Worm (Caenorhabditis elegans) whole organism, L3 larva: ENCODE measurements around the gene inpp-5K.

ENCODE experiments used
- R02D3.7 ChIP-seq: fragments of 150-350 bp; optimal IDR thresholded peaks from 2 replicates; lab custom pipeline; 2014; ENCODE audit warnings: missing biosample characterization, missing genetic modification characterization
- ZK546.5 ChIP-seq: sonication (generic microtip); optimal IDR thresholded peaks from 2 replicates; lab custom pipeline; 2017; ENCODE audit warnings: missing biosample characterization, missing genetic modification characterization
- aly-2 ChIP-seq: fragments of 150-350 bp; optimal IDR thresholded peaks from 2 replicates; lab custom pipeline; 2014; ENCODE audit warnings: missing biosample characterization, missing genetic modification characterization
- ama-1 ChIP-seq: fragments of 150-350 bp; optimal IDR thresholded peaks from 2 replicates; lab custom pipeline; 2018
- ceh-16 ChIP-seq: sonication (generic microtip); optimal IDR thresholded peaks from 2 replicates; lab custom pipeline; 2017; ENCODE audit warnings: missing biosample characterization, missing genetic modification characterization
- ceh-82 ChIP-seq: fragments of 150-350 bp; optimal IDR thresholded peaks from 2 replicates; lab custom pipeline; 2014; ENCODE audit warnings: missing biosample characterization, missing genetic modification characterization
- egl-27 ChIP-seq: sonication (generic microtip); optimal IDR thresholded peaks from 4 replicates; lab custom pipeline; 2017; ENCODE audit warnings: missing biosample characterization, missing genetic modification reagents, missing genetic modification characterization
- egl-5 ChIP-seq: fragments of 150-350 bp; optimal IDR thresholded peaks from 2 replicates; lab custom pipeline; 2017; ENCODE audit warnings: missing biosample characterization, missing genetic modification reagents, missing genetic modification characterization, inconsistent platforms
- elt-2 ChIP-seq: sonication (generic microtip); optimal IDR thresholded peaks from 2 replicates; lab custom pipeline; 2016; ENCODE audit warnings: missing genetic modification reagents, mild to moderate bottlenecking, missing genetic modification characterization, missing compliant biosample characterization
- elt-3 ChIP-seq, 3 experiments: fragments of 150-350 bp in 1 of 3; sonication (generic microtip) in 2 of 3; optimal IDR thresholded peaks; 2 replicates in 2 of 3; 4 replicates in 1 of 3; lab custom pipeline; 2014 to 2017; ENCODE audit warnings: missing biosample characterization in 3 of 3, missing genetic modification characterization in 3 of 3
- fkh-10 ChIP-seq: sonication (generic microtip); optimal IDR thresholded peaks from 2 replicates; lab custom pipeline; 2017; ENCODE audit warnings: missing biosample characterization, missing genetic modification reagents, missing genetic modification characterization
- fkh-2 ChIP-seq: fragments of 150-350 bp; optimal IDR thresholded peaks from 2 replicates; lab custom pipeline; 2014; ENCODE audit warnings: missing biosample characterization, missing genetic modification reagents, missing genetic modification characterization
- fos-1 ChIP-seq: fragments of 150-350 bp; optimal IDR thresholded peaks from 2 replicates; lab custom pipeline; 2014; ENCODE audit warnings: missing biosample characterization, missing genetic modification characterization
- hmg-11 ChIP-seq: sonication (generic microtip); optimal IDR thresholded peaks from 2 replicates; lab custom pipeline; 2016; ENCODE audit warnings: missing genetic modification characterization, missing compliant biosample characterization
- jun-1 ChIP-seq: fragments of 150-350 bp; optimal IDR thresholded peaks from 2 replicates; lab custom pipeline; 2014; ENCODE audit warnings: missing biosample characterization, missing genetic modification reagents, missing genetic modification characterization
- lin-15B ChIP-seq: fragments of 150-350 bp; optimal IDR thresholded peaks from 2 replicates; lab custom pipeline; 2014; ENCODE audit warnings: missing biosample characterization, missing genetic modification characterization
- lin-39 ChIP-seq: fragments of 150-350 bp; optimal IDR thresholded peaks from 2 replicates; lab custom pipeline; 2018; ENCODE audit warnings: missing biosample characterization, missing genetic modification reagents, missing genetic modification characterization
- lsy-12 ChIP-seq: sonication (generic microtip); optimal IDR thresholded peaks from 2 replicates; lab custom pipeline; 2016; ENCODE audit warnings: mild to moderate bottlenecking, missing genetic modification characterization, missing compliant biosample characterization
- mdl-1 ChIP-seq: fragments of 150-350 bp; optimal IDR thresholded peaks from 2 replicates; lab custom pipeline; 2014; ENCODE audit warnings: missing biosample characterization, missing genetic modification characterization
- nfya-1 ChIP-seq: sonication (generic microtip); optimal IDR thresholded peaks from 2 replicates; lab custom pipeline; 2017; ENCODE audit warnings: missing genetic modification characterization, mild to moderate bottlenecking, missing compliant biosample characterization, antibody characterized with exemption, moderate library complexity; ENCODE audit not compliant: insufficient read depth
- nhr-12 ChIP-seq: fragments of 150-350 bp; optimal IDR thresholded peaks from 2 replicates; lab custom pipeline; 2014; ENCODE audit warnings: missing biosample characterization, missing genetic modification characterization
- nhr-25 ChIP-seq: sonication (generic microtip); optimal IDR thresholded peaks from 2 replicates; lab custom pipeline; 2017; ENCODE audit warnings: missing biosample characterization, missing genetic modification characterization
- nhr-28 ChIP-seq: fragments of 150-350 bp; optimal IDR thresholded peaks from 2 replicates; lab custom pipeline; 2014; ENCODE audit warnings: missing biosample characterization, missing genetic modification characterization
- nhr-43 ChIP-seq: sonication (generic microtip); optimal IDR thresholded peaks from 2 replicates; lab custom pipeline; 2016; ENCODE audit warnings: mild to moderate bottlenecking, missing genetic modification characterization, missing compliant biosample characterization; ENCODE audit not compliant: poor library complexity, severe bottlenecking
- nhr-67 ChIP-seq: fragments of 150-350 bp; optimal IDR thresholded peaks from 2 replicates; lab custom pipeline; 2014; ENCODE audit warnings: missing biosample characterization, missing genetic modification characterization
- nhr-76 ChIP-seq: fragments of 150-350 bp; sonication (generic microtip); optimal IDR thresholded peaks from 5 replicates; lab custom pipeline; 2014; ENCODE audit warnings: missing biosample characterization, missing genetic modification characterization
- nhr-77 ChIP-seq: fragments of 150-350 bp; optimal IDR thresholded peaks from 2 replicates; lab custom pipeline; 2014; ENCODE audit warnings: missing biosample characterization, missing genetic modification characterization
- pha-4 ChIP-seq: fragments of 150-350 bp; optimal IDR thresholded peaks from 2 replicates; lab custom pipeline; 2014; ENCODE audit warnings: missing biosample characterization, missing genetic modification reagents, missing genetic modification characterization
- pqm-1 ChIP-seq: fragments of 150-350 bp; optimal IDR thresholded peaks from 2 replicates; lab custom pipeline; 2017; ENCODE audit warnings: missing biosample characterization, missing genetic modification characterization, inconsistent platforms
- sea-2 ChIP-seq: fragments of 150-350 bp; sonication (generic microtip); optimal IDR thresholded peaks from 4 replicates; lab custom pipeline; 2014; ENCODE audit warnings: missing biosample characterization, missing genetic modification reagents, missing genetic modification characterization
- skn-1 ChIP-seq: fragments of 150-350 bp; optimal IDR thresholded peaks from 2 replicates; lab custom pipeline; 2014; ENCODE audit warnings: missing biosample characterization, missing genetic modification characterization
- snpc-4 ChIP-seq: fragments of 150-350 bp; optimal IDR thresholded peaks from 2 replicates; lab custom pipeline; 2014; ENCODE audit warnings: missing biosample characterization, missing genetic modification characterization
- tbx-2 ChIP-seq: sonication (generic microtip); optimal IDR thresholded peaks from 2 replicates; lab custom pipeline; 2016; ENCODE audit warnings: mild to moderate bottlenecking, missing genetic modification characterization, missing compliant biosample characterization
- unc-62 ChIP-seq: fragments of 150-350 bp; sonication (generic microtip); optimal IDR thresholded peaks from 4 replicates; lab custom pipeline; 2014; ENCODE audit warnings: missing biosample characterization, missing genetic modification reagents, missing genetic modification characterization
- zag-1 ChIP-seq: fragments of 150-350 bp; optimal IDR thresholded peaks from 2 replicates; lab custom pipeline; 2014; ENCODE audit warnings: missing biosample characterization, missing genetic modification characterization
- ztf-11 ChIP-seq: fragments of 150-350 bp; optimal IDR thresholded peaks from 2 replicates; lab custom pipeline; 2014; ENCODE audit warnings: missing biosample characterization, missing genetic modification characterization
- ztf-4 ChIP-seq: fragments of 150-350 bp; optimal IDR thresholded peaks from 2 replicates; lab custom pipeline; 2014; ENCODE audit warnings: missing biosample characterization, missing genetic modification characterization

Gene inpp-5K

DNA sequence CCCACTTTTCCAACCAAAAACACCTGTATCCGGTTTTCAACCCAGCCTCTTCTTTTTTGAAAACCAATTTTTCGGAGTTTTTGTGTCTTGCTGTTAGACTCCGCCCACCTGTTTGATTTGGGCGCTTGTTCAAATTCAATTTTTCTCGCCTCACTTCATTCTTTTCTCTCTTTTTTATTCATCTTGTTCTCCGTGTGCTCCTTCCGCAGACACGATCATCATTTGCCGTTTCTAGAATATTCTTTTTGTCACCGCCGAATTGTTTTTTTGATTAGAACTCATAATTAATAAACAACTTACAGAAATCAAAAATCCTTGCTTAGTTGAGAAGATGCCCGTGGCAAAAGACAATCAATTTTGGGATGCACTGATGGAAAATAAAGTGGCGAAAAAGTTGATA, 17.8 kb upstream of the inpp-5K start, which contains the start of gene C50C3.5:
Gene C50C3.5 (plus strand): TSS at position 301 of the 400 bp plus-strand sequence.
- no peak for TF ChIP-seq nhr-25
- TF ChIP-seq jun-1: no peak
- TF ChIP-seq nhr-28 (tag; lab: Kevin White, UChicago): no peak
- TF ChIP-seq ceh-82: no peak
- TF ChIP-seq ceh-16 (tag; lab: Kevin White, UChicago): no peak
- TF ChIP-seq ztf-11 (tag; lab: Kevin White, UChicago): no peak
- TF ChIP-seq lin-39: no peak
- no peak for TF ChIP-seq fkh-10 (GFP tag; lab: Kevin White, UChicago)
- no peak for TF ChIP-seq nhr-77
- no peak for TF ChIP-seq egl-27 (tag; lab: Kevin White, UChicago)
- TF ChIP-seq fos-1 (tag; lab: Kevin White, UChicago): no peak

- TF ChIP-seq skn-1 (tag; lab: Kevin White, UChicago) (no peak), aly-2 (tag; lab: Kevin White, UChicago) (no peak), pha-4 (tag; lab: Kevin White, UChicago) (no peak), nhr-12 (tag; lab: Kevin White, UChicago) (no peak), nhr-67 (no peak), ceh-82 (no peak), tbx-2 (tag; lab: Kevin White, UChicago) (no peak), ztf-4 (tag; lab: Kevin White, UChicago) (no peak), nhr-76 (no peak), zag-1 (tag; lab: Kevin White, UChicago) (no peak), snpc-4 (tag; lab: Kevin White, UChicago) (no peak), hmg-11 (tag; lab: Kevin White, UChicago) (no peak), mdl-1 (tag; lab: Kevin White, UChicago) (no peak), elt-3 (tag; optimal IDR thresholded peaks at IDR 0.05; lab: Kevin White, UChicago) (no peak), nhr-25 (no peak), nhr-43 (tag; lab: Kevin White, UChicago) (no peak), egl-5 (tag; lab: Kevin White, UChicago) (no peak), fkh-2 (tag; lab: Kevin White, UChicago) (no peak), nfya-1 (tag; lab: Kevin White, UChicago) (no peak), lsy-12 (tag; lab: Kevin White, UChicago) (no peak)
Measured at ce11 chrIII:8176265-8176664, 15.1 kb upstream of the inpp-5K start, which contains the start of gene C50C3.12. Gene C50C3.12, plus strand, starts transcription at chrIII:8176565.

- TF ChIP-seq ztf-4 (tag; lab: Kevin White, UChicago) (no peak), nfya-1 (tag; lab: Kevin White, UChicago) (peak; percentile 86)
Measured at ce11 chrIII:8175263-8175662, 14.1 kb upstream of the inpp-5K start.

ce11 chrIII:8172609-8173133, 11.5 kb upstream of the inpp-5K start:
- TF ChIP-seq nhr-77 (no peak), lin-15B (tag; lab: Kevin White, UChicago) (no peak), nfya-1 (tag; lab: Kevin White, UChicago) (no peak), ama-1 (lab: Kevin White, UChicago) (no peak), R02D3.7 (tag; lab: Kevin White, UChicago) (no peak), sea-2 (GFP tag; lab: Kevin White, UChicago) (no peak), ceh-16 (tag; lab: Kevin White, UChicago) (no peak), egl-5 (tag; lab: Kevin White, UChicago) (peak; percentile 54), lin-39 (peak; percentile 58), ztf-11 (tag; lab: Kevin White, UChicago) (no peak), mdl-1 (tag; lab: Kevin White, UChicago) (no peak), ceh-82 (no peak), elt-2 (no peak), unc-62 (no peak)
- TF ChIP-seq, all 47 proteins: peak for 2

ce11 chrIII:8164771-8165170, 3.6 kb upstream of the inpp-5K start:
- TF ChIP-seq hmg-11 (tag; lab: Kevin White, UChicago): no peak
- TF ChIP-seq ZK546.5 (tag; lab: Kevin White, UChicago): no peak
- no peak for TF ChIP-seq skn-1 (tag; lab: Kevin White, UChicago)
- TF ChIP-seq tbx-2 (tag; lab: Kevin White, UChicago): no peak
- TF ChIP-seq lsy-12 (tag; lab: Kevin White, UChicago): no peak
- TF ChIP-seq snpc-4 (tag; lab: Kevin White, UChicago): no peak
- TF ChIP-seq egl-27 (tag; lab: Kevin White, UChicago): no peak
- no peak for TF ChIP-seq ceh-16 (tag; lab: Kevin White, UChicago)
- no peak for TF ChIP-seq pqm-1 (tag; lab: Kevin White, UChicago)
- TF ChIP-seq ztf-4 (tag; lab: Kevin White, UChicago): no peak
- TF ChIP-seq fkh-2 (tag; lab: Kevin White, UChicago): no peak
- no peak for TF ChIP-seq nhr-25
- TF ChIP-seq, all 47 proteins: peak for 0
